Fruit fly (Drosophila melanogaster) S2 (cell line): ENCODE measurements around the gene CG12951.

Experiments
- CG8478 ChIP-seq: fragments of >200 bp; optimal IDR thresholded peaks from 2 replicates; lab custom pipeline; 2018
- CTCF ChIP-seq, 2 experiments: fragments of >200 bp; optimal IDR thresholded peaks; 2 replicates each; lab custom pipeline; 2018

dm6 chr3R:9330231-9330630 lies at the start of gene CG12951:
- TF ChIP-seq CTCF (optimal IDR thresholded peaks at IDR 0.05; lab: Kevin White, UChicago) (no peak), CG8478 (lab: Kevin White, UChicago) (no peak)
